Worm (Caenorhabditis elegans) whole organism, mixed stage, embryonic: ENCODE measurements around the gene rnp-7.

ENCODE experiments used
- elt-3 ChIP-seq: fragments of 150-350 bp; optimal IDR thresholded peaks from 2 replicates; lab custom pipeline; 2014; ENCODE audit warnings: missing biosample characterization, missing genetic modification characterization
- lin-13 ChIP-seq: fragments of 150-350 bp; optimal IDR thresholded peaks from 2 replicates; lab custom pipeline; 2014; ENCODE audit warnings: missing biosample characterization, missing genetic modification characterization
- lin-32 ChIP-seq: fragments of 200-800 bp; sonication (Bioruptor generic); optimal IDR thresholded peaks from 2 replicates; lab custom pipeline; 2018; ENCODE audit warnings: mild to moderate bottlenecking, missing genetic modification characterization, missing compliant biosample characterization
- mls-2 ChIP-seq: sonication (generic microtip); optimal IDR thresholded peaks from 2 replicates; lab custom pipeline; 2016; ENCODE audit warnings: mild to moderate bottlenecking, missing genetic modification characterization, moderate library complexity, missing compliant biosample characterization
- nhr-28 ChIP-seq: fragments of 150-350 bp; optimal IDR thresholded peaks from 2 replicates; lab custom pipeline; 2014; ENCODE audit warnings: missing biosample characterization, missing genetic modification characterization
- snpc-4 ChIP-seq: fragments of 150-350 bp; optimal IDR thresholded peaks from 2 replicates; lab custom pipeline; 2014; ENCODE audit warnings: missing biosample characterization, missing genetic modification characterization
- zip-8 ChIP-seq: fragments of 150-350 bp; optimal IDR thresholded peaks from 2 replicates; lab custom pipeline; 2014; ENCODE audit warnings: missing biosample characterization, missing genetic modification characterization

DNA sequence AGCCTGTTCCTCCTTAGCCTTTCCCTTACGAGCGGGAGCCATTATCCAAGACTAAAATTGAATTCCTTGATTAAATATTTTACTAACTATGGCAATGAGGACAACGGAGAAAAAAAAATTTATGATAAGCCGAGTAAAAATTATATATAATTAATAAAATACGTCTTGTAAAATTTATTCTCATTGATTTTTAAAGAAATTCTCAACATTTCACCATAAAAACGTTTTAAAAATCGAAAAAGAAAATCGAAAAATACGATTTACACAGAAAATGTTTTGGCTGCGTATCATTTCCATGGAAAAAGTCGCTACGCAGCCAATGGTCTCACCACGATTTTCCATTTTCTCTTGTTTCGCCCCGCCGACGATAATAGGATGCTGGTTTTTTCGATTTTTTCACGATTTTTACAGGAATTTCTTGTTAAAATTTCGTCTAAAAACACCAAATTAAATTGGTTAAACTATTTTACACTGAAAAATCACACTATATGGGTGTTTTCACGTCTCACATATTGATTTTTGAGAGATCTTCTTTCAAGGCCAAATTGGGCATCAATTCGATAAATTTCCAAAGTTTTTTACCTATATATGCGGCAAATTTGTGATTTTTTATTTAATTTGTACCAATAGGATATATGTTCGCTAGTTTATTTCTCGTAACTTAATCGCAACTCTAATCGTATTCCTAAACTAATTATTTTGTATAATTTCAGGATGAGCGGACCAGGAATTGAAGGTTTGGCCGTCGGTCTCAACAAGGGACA lies 18.8 kb upstream of the rnp-7 start, which contains the start of the genes rps-14 and rpl-36:
- no peak for TF ChIP-seq mls-2
- TF ChIP-seq nhr-28 (tag; lab: Kevin White, UChicago) = no peak
- no peak for TF ChIP-seq elt-3 (tag; lab: Kevin White, UChicago)
- TF ChIP-seq zip-8 (tag; lab: Kevin White, UChicago) = no peak
- no peak for TF ChIP-seq snpc-4 (tag; lab: Kevin White, UChicago)
- TF ChIP-seq lin-13 (tag; lab: Kevin White, UChicago) = peak; percentile 87
- TF ChIP-seq lin-32 (GFP tag; lab: Kevin White, UChicago) = no peak
